Fruit fly (Drosophila melanogaster): ENCODE data around the gene CG13607.
A peak's percentile ranks its signal among the peaks of the same experiment; 100 is the strongest.

The CG13607 gene

dm6 chr3R:24112320-24113069 lies 3.6 kb downstream of the CG13607 start, which contains the start of gene CG13605 (continued):
- TF ChIP-seq Taf1 (GFP tag; IDR thresholded peaks at IDR 0.05), result peak; percentile 61; the same call in 1 of the 2 replicates
- TF ChIP-seq crp (GFP tag; optimal IDR thresholded peaks at IDR 0.05), result no peak

DNA sequence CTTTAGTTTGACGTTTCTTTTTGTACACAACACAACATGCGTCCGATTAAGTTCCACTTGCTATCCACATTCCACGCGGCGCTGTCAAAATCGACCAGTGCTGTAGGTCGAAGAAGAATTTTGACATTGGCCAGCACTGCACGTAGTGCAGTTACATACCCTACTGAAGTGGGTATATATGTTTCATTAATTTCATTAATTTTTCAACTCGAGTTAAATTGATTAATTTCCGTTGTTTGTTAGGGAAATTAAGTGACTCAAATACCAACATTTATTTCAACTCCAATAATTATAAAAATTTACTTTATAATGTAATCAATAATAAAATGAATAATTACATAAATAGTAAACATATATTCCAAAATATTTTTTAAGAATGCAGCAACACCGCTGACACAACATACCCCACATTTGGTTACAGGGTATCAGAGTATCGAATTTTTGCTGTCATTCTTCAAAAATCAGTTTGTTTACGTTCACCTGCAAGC lies 7.2 kb downstream of the CG13607 start, which contains the start of the genes eIF4EHP and CG18428:
Gene eIF4EHP, minus strand, starts transcription at position 59 of the 488 bp plus-strand sequence.
Gene CG18428, plus strand, starts transcription at position 435 of the 488 bp plus-strand sequence.
- TF ChIP-seq wdn (GFP tag; IDR thresholded peaks at IDR 0.05), result no peak; the same call in none of the 2 replicates
- TF ChIP-seq CG10274 (GFP tag; optimal IDR thresholded peaks at IDR 0.05), result peak; percentile 94
- peak; percentile 90 for TF ChIP-seq Bteb2 (GFP tag; optimal IDR thresholded peaks at IDR 0.05)
- peak; percentile 62 for TF ChIP-seq btn (GFP tag; optimal IDR thresholded peaks at IDR 0.05)
- peak; percentile 99 for TF ChIP-seq nerfin-1 (tag; optimal IDR thresholded peaks at IDR 0.05)
- TF ChIP-seq kah (GFP tag; optimal IDR thresholded peaks at IDR 0.05), result peak; percentile 98
- peak; percentile 81 for TF ChIP-seq CG13624 (GFP tag; optimal IDR thresholded peaks at IDR 0.05)
- no peak for TF ChIP-seq seq (GFP tag; IDR thresholded peaks at IDR 0.05)
- TF ChIP-seq Stat92E (GFP tag; optimal IDR thresholded peaks at IDR 0.05), result peak in 1 of 3 experiments; percentile 98
- no peak for TF ChIP-seq CG17361 (GFP tag; IDR thresholded peaks at IDR 0.05)
- peak; percentile 90 for TF ChIP-seq Hey (tag; optimal IDR thresholded peaks at IDR 0.05)
- no peak for TF ChIP-seq dysf (GFP tag; IDR thresholded peaks at IDR 0.05)
- peak; percentile 95 for TF ChIP-seq Lhr (GFP tag; optimal IDR thresholded peaks at IDR 0.05)
- TF ChIP-seq CG13424 (tag; optimal IDR thresholded peaks at IDR 0.05), result peak; percentile 100
- peak in 1 of 2 experiments; percentile 74 for TF ChIP-seq crp (GFP tag; optimal IDR thresholded peaks at IDR 0.05)
- 0 out of 2 replicates have a peak, but pooled peaks have one; percentile 97 for TF ChIP-seq Poxn (GFP tag; IDR thresholded peaks at IDR 0.05)
- peak; percentile 100 for TF ChIP-seq CG2678 (tag; optimal IDR thresholded peaks at IDR 0.05)
- TF ChIP-seq Sry-β (GFP tag; optimal IDR thresholded peaks at IDR 0.05), result peak; percentile 75
- peak; percentile 91; the same call in 1 of the 2 replicates for TF ChIP-seq CG1024 (GFP tag; IDR thresholded peaks at IDR 0.05)
- TF ChIP-seq bsh (GFP tag; optimal IDR thresholded peaks at IDR 0.05), result peak; percentile 97 to 99
- TF ChIP-seq CG16863 (GFP tag; optimal IDR thresholded peaks at IDR 0.05), result peak; percentile 72
- no peak for TF ChIP-seq mld (GFP tag; IDR thresholded peaks at IDR 0.05; ENCODE audit: partially characterized antibody)
- peak; percentile 65 for TF ChIP-seq CG8089 (GFP tag; optimal IDR thresholded peaks at IDR 0.05)
- peak; percentile 98 for TF ChIP-seq sens (GFP tag)
- TF ChIP-seq mirr (GFP tag; optimal IDR thresholded peaks at IDR 0.05), result peak; percentile 98
- no peak for TF ChIP-seq Dbx (GFP tag; IDR thresholded peaks at IDR 0.05)
- no peak for TF ChIP-seq CG11085 (GFP tag; IDR thresholded peaks at IDR 0.05)
- peak; percentile 97 for TF ChIP-seq CG10462 (GFP tag; optimal IDR thresholded peaks at IDR 0.05)
- no peak for TF ChIP-seq unc-4 (GFP tag; IDR thresholded peaks at IDR 0.05; ENCODE audit: partially characterized antibody)
- peak; percentile 75 for TF ChIP-seq her (GFP tag; optimal IDR thresholded peaks at IDR 0.05)
- peak; percentile 97 for TF ChIP-seq trh (GFP tag; optimal IDR thresholded peaks at IDR 0.05)
- TF ChIP-seq CG6272 (GFP tag; IDR thresholded peaks at IDR 0.05), result peak; percentile 98
- no peak for TF ChIP-seq CG2129 (GFP tag; IDR thresholded peaks at IDR 0.05; ENCODE audit: partially characterized antibody)
- TF ChIP-seq Hmx (GFP tag; optimal IDR thresholded peaks at IDR 0.05), result peak; percentile 76
- TF ChIP-seq Oaz (GFP tag; IDR thresholded peaks at IDR 0.05), result no peak; the same call in none of the 2 replicates
- no peak for TF ChIP-seq Drgx (GFP tag; IDR thresholded peaks at IDR 0.05)
- peak; percentile 91 for TF ChIP-seq Jarid2 (GFP tag; optimal IDR thresholded peaks at IDR 0.05)
- TF ChIP-seq CG1603 (tag; optimal IDR thresholded peaks at IDR 0.05), result peak; percentile 62
- no peak for TF ChIP-seq E2f2 (GFP tag; IDR thresholded peaks at IDR 0.05)
- TF ChIP-seq nmo (GFP tag; optimal IDR thresholded peaks at IDR 0.05), result peak; percentile 100
- TF ChIP-seq CG17385 (GFP tag; optimal IDR thresholded peaks at IDR 0.05), result peak; percentile 99
- no peak; the same call in 1 of the 2 replicates for TF ChIP-seq CG5953 (GFP tag; IDR thresholded peaks at IDR 0.05)
- no peak for TF ChIP-seq CG8478 (optimal IDR thresholded peaks at IDR 0.05)
- TF ChIP-seq Myb (GFP tag; optimal IDR thresholded peaks at IDR 0.05), result peak; percentile 70
- TF ChIP-seq B-H1 (GFP tag; IDR thresholded peaks at IDR 0.05), result no peak; the same call in 2 of the 3 replicates
- peak; percentile 54 for TF ChIP-seq Dp (GFP tag; optimal IDR thresholded peaks at IDR 0.05)
